Fruit fly (Drosophila melanogaster): Measurements from ENCODE around the gene D.

- TF ChIP-seq CG33017 (tag; optimal IDR thresholded peaks at IDR 0.05): no peak
- TF ChIP-seq bab1 (GFP tag; optimal IDR thresholded peaks at IDR 0.05): no peak
- peak; percentile 18 for TF ChIP-seq CG5204 (GFP tag; optimal IDR thresholded peaks at IDR 0.05)
- TF ChIP-seq tj (GFP tag; optimal IDR thresholded peaks at IDR 0.05): no peak
- no peak for TF ChIP-seq toe (GFP tag; optimal IDR thresholded peaks at IDR 0.05)
- no peak for TF ChIP-seq kay (GFP tag; ENCODE audit: borderline replicate concordance)
These were observed 26.5 kb upstream of the D start for dm6 chr3L:14204659-14205568.

All from whole organism, adult.